Worm (Caenorhabditis elegans) whole organism, L1 larva: ENCODE results near the gene cdc-50.B.

Experiments
- alr-1 ChIP-seq: fragments of 200-800 bp; sonication (Bioruptor generic); optimal IDR thresholded peaks from 2 replicates; lab custom pipeline; 2018; ENCODE audit warnings: borderline replicate concordance, mild to moderate bottlenecking, missing genetic modification characterization, missing compliant biosample characterization
- aly-2 ChIP-seq: fragments of 150-350 bp; optimal IDR thresholded peaks from 2 replicates; lab custom pipeline; 2014; ENCODE audit warnings: missing biosample characterization, missing genetic modification characterization
- ama-1 ChIP-seq: fragments of 150-350 bp; optimal IDR thresholded peaks from 2 replicates; lab custom pipeline; 2014
- ceh-63 ChIP-seq: fragments of 200-800 bp; sonication (Bioruptor generic); optimal IDR thresholded peaks from 2 replicates; lab custom pipeline; 2018; ENCODE audit warnings: mild to moderate bottlenecking, missing genetic modification characterization, missing compliant biosample characterization
- ceh-8 ChIP-seq: fragments of 200-800 bp; sonication (Bioruptor generic); optimal IDR thresholded peaks from 2 replicates; lab custom pipeline; 2018; ENCODE audit warnings: mild to moderate bottlenecking, missing genetic modification characterization, moderate library complexity, missing compliant biosample characterization
- ceh-82 ChIP-seq, 3 experiments: fragments of 150-350 bp in 1 of 3; sonication (generic microtip) in 2 of 3; optimal IDR thresholded peaks; 2 replicates each; lab custom pipeline; 2014 to 2017; ENCODE audit warnings: missing biosample characterization in 3 of 3, missing genetic modification characterization in 3 of 3
- ces-1 ChIP-seq: fragments of 150-350 bp; optimal IDR thresholded peaks from 2 replicates; lab custom pipeline; 2014; ENCODE audit warnings: missing biosample characterization, missing genetic modification reagents, missing genetic modification characterization
- dpl-1 ChIP-seq, 3 experiments: fragments of 150-350 bp in 2 of 3; sonication (generic microtip) in 1 of 3; optimal IDR thresholded peaks; 2 replicates each; lab custom pipeline; 2014 to 2017; ENCODE audit warnings: missing biosample characterization in 3 of 3, missing genetic modification characterization in 3 of 3, missing genetic modification reagents in 3 of 3
- dsc-1 ChIP-seq: sonication (generic microtip); optimal IDR thresholded peaks from 2 replicates; lab custom pipeline; 2016; ENCODE audit warnings: mild to moderate bottlenecking, missing genetic modification characterization, missing compliant biosample characterization
- efl-1 ChIP-seq, 4 experiments: fragments of 150-350 bp; optimal IDR thresholded peaks in 3 of 4; peaks in 1 of 4; 1 replicate in 1 of 4; 2 replicates in 3 of 4; lab custom pipeline; 2014; ENCODE audit warnings: missing biosample characterization in 2 of 4, missing genetic modification characterization in 2 of 4, missing genetic modification reagents in 2 of 4
- efl-3 ChIP-seq: fragments of 200-800 bp; sonication (Bioruptor generic); optimal IDR thresholded peaks from 2 replicates; lab custom pipeline; 2018; ENCODE audit warnings: mild to moderate bottlenecking, missing genetic modification characterization, missing compliant biosample characterization
- egl-13 ChIP-seq: sonication (generic microtip); optimal IDR thresholded peaks from 2 replicates; lab custom pipeline; 2016; ENCODE audit warnings: missing genotype, missing genetic modification reagents, missing genetic modification characterization, missing compliant biosample characterization
- fkh-10 ChIP-seq: sonication (generic microtip); optimal IDR thresholded peaks from 2 replicates; lab custom pipeline; 2017; ENCODE audit warnings: missing biosample characterization, missing genetic modification reagents, missing genetic modification characterization
- fos-1 ChIP-seq: fragments of 150-350 bp; optimal IDR thresholded peaks from 2 replicates; lab custom pipeline; 2014; ENCODE audit warnings: missing biosample characterization, missing genetic modification characterization
- grh-1 ChIP-seq: fragments of 200-800 bp; sonication (Bioruptor generic); IDR thresholded peaks from 2 replicates; pipeline ENCODE4 v1.3.6; 2022; ENCODE audit warnings: missing genetic modification reagents, missing genetic modification characterization, missing compliant biosample characterization
- hpl-2 ChIP-seq: fragments of 150-350 bp; optimal IDR thresholded peaks from 2 replicates; lab custom pipeline; 2014; ENCODE audit warnings: missing biosample characterization, missing genetic modification reagents, missing genetic modification characterization
- jun-1 ChIP-seq: fragments of 150-350 bp; optimal IDR thresholded peaks from 2 replicates; lab custom pipeline; 2014; ENCODE audit warnings: missing biosample characterization, missing genetic modification reagents, missing genetic modification characterization
- lin-14 ChIP-seq: fragments of 200-800 bp; sonication (Bioruptor generic); optimal IDR thresholded peaks from 2 replicates; lab custom pipeline; 2018; ENCODE audit warnings: mild to moderate bottlenecking, missing genetic modification characterization, moderate library complexity, missing compliant biosample characterization
- lin-39 ChIP-seq: fragments of 150-350 bp; optimal IDR thresholded peaks from 2 replicates; lab custom pipeline; 2014; ENCODE audit warnings: missing biosample characterization, missing genetic modification reagents, missing genetic modification characterization
- lir-3 ChIP-seq: sonication (generic microtip); optimal IDR thresholded peaks from 2 replicates; lab custom pipeline; 2016; ENCODE audit warnings: mild to moderate bottlenecking, missing genetic modification characterization, moderate library complexity, missing compliant biosample characterization; ENCODE audit not compliant: poor library complexity
- lsy-2 ChIP-seq, 2 experiments: fragments of 150-350 bp; optimal IDR thresholded peaks; 2 replicates each; lab custom pipeline; 2014; ENCODE audit warnings: missing biosample characterization in 2 of 2, missing genetic modification characterization in 2 of 2
- mep-1 ChIP-seq: fragments of 150-350 bp; optimal IDR thresholded peaks from 2 replicates; lab custom pipeline; 2014; ENCODE audit warnings: missing biosample characterization, missing genetic modification characterization
- nhr-11 ChIP-seq: fragments of 150-350 bp; optimal IDR thresholded peaks from 2 replicates; lab custom pipeline; 2014; ENCODE audit warnings: missing biosample characterization, missing genetic modification characterization
- nhr-12 ChIP-seq: sonication (generic microtip); optimal IDR thresholded peaks from 2 replicates; lab custom pipeline; 2017; ENCODE audit warnings: missing biosample characterization, missing genetic modification characterization
- nhr-19 ChIP-seq: fragments of 200-800 bp; sonication (Bioruptor generic); conservative IDR thresholded peaks from 2 replicates; pipeline ENCODE4 v1.3.6; 2022; ENCODE audit warnings: missing genetic modification characterization, missing compliant biosample characterization
- nhr-20 ChIP-seq: sonication (generic microtip); optimal IDR thresholded peaks from 2 replicates; lab custom pipeline; 2016; ENCODE audit warnings: mild to moderate bottlenecking, missing genetic modification characterization, missing compliant biosample characterization
- nhr-237 ChIP-seq: fragments of 150-350 bp; optimal IDR thresholded peaks from 2 replicates; lab custom pipeline; 2014; ENCODE audit warnings: missing biosample characterization, missing genetic modification characterization
- nhr-28 ChIP-seq: fragments of 150-350 bp; optimal IDR thresholded peaks from 2 replicates; lab custom pipeline; 2014; ENCODE audit warnings: missing biosample characterization, missing genetic modification characterization
- nhr-47 ChIP-seq: sonication (generic microtip); optimal IDR thresholded peaks from 2 replicates; lab custom pipeline; 2016; ENCODE audit warnings: mild to moderate bottlenecking, missing genetic modification characterization, moderate library complexity, missing compliant biosample characterization
- nhr-71 ChIP-seq: sonication (generic microtip); optimal IDR thresholded peaks from 2 replicates; lab custom pipeline; 2016; ENCODE audit warnings: mild to moderate bottlenecking, missing genetic modification characterization, moderate library complexity, missing compliant biosample characterization
- nhr-76 ChIP-seq: sonication (generic microtip); optimal IDR thresholded peaks from 2 replicates; lab custom pipeline; 2017; ENCODE audit warnings: missing biosample characterization, missing genetic modification characterization
- nhr-77 ChIP-seq: fragments of 150-350 bp; optimal IDR thresholded peaks from 2 replicates; lab custom pipeline; 2014; ENCODE audit warnings: missing biosample characterization, missing genetic modification characterization
- pax-3 ChIP-seq: fragments of 200-800 bp; sonication (Bioruptor generic); optimal IDR thresholded peaks from 2 replicates; lab custom pipeline; 2018; ENCODE audit warnings: mild to moderate bottlenecking, missing genetic modification characterization, moderate library complexity, missing compliant biosample characterization
- rnt-1 ChIP-seq: sonication (generic microtip); optimal IDR thresholded peaks from 2 replicates; lab custom pipeline; 2016; ENCODE audit warnings: mild to moderate bottlenecking, missing genetic modification characterization, moderate library complexity, missing compliant biosample characterization
- snu-23 ChIP-seq: sonication (generic microtip); optimal IDR thresholded peaks from 2 replicates; lab custom pipeline; 2016; ENCODE audit warnings: missing genetic modification characterization, missing compliant biosample characterization
- sox-4 ChIP-seq: sonication (generic microtip); optimal IDR thresholded peaks from 2 replicates; lab custom pipeline; 2016; ENCODE audit warnings: missing genetic modification characterization, missing compliant biosample characterization
- sptf-1 ChIP-seq: fragments of 150-350 bp; optimal IDR thresholded peaks from 2 replicates; lab custom pipeline; 2014; ENCODE audit warnings: missing biosample characterization, missing genetic modification characterization
- swsn-7 ChIP-seq: sonication (generic microtip); optimal IDR thresholded peaks from 2 replicates; lab custom pipeline; 2016; ENCODE audit warnings: missing genetic modification characterization, missing compliant biosample characterization
- unc-86 ChIP-seq: sonication (generic microtip); optimal IDR thresholded peaks from 2 replicates; lab custom pipeline; 2016; ENCODE audit warnings: missing genetic modification characterization, missing compliant biosample characterization

The cdc-50.B gene

DNA sequence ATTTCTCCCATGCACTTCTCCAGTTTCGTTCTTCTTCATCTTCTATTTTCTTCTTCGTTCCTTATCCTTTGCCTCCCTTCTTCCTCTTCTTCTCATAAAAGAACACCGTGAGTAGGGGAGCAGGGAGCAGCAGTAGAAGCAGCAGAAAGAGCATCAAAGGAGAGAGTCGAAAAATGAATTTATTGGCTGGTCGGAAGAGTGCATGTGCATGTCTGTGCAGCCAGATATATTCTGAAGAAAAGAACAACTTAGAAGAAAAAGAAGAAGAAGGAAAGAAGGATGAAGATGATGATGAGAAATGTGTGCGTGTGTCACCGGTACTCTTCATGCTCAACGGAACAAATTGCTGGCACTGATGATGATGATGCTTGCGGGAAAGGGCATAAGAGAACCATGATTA is 31.6 kb downstream of the cdc-50.B start:
- TF ChIP-seq ceh-82 (tag; optimal IDR thresholded peaks at IDR 0.05; lab: Kevin White, UChicago) (peak in 1 of 3 experiments; percentile 9), fkh-10 (peak; percentile 39), efl-3 (no peak), lir-3 (tag; lab: Kevin White, UChicago) (no peak), lin-14 (GFP tag; lab: Kevin White, UChicago) (peak; percentile 62), nhr-237 (tag; lab: Kevin White, UChicago) (no peak), sox-4 (tag; lab: Kevin White, UChicago) (no peak)

DNA sequence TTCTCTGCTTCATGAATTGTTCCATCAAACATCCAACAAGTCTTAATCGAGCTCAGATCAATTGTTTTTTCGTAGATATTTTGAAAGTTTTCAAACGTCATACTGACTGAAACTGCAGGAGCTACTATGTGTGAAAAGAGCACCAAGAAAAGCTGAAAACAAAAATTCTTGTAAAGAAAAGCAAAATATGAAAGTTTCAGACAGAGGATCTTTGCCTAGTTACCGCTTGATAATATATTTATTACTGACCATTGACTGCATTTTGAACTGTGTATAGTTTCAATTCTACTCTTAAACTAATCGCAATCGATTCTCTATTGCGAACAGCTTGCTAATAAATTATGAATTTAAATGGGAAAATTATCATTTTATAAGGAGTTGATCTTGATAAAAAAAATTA is 33.6 kb downstream of the cdc-50.B start, which contains the start of gene clec-182:
clec-182 (minus strand) TSS at position 101 of the 400 bp plus-strand sequence.
- no peak for TF ChIP-seq swsn-7 (tag; lab: Kevin White, UChicago)
- no peak for TF ChIP-seq mep-1 (tag; lab: Kevin White, UChicago)
- TF ChIP-seq unc-86 (tag; lab: Kevin White, UChicago): no peak
- TF ChIP-seq sptf-1 (tag; lab: Kevin White, UChicago): no peak
- no peak for TF ChIP-seq ceh-82 (tag; optimal IDR thresholded peaks at IDR 0.05; lab: Kevin White, UChicago)
- TF ChIP-seq pax-3 (tag; lab: Kevin White, UChicago): no peak
- no peak for TF ChIP-seq dsc-1 (tag; lab: Kevin White, UChicago)
- TF ChIP-seq snu-23 (GFP tag; lab: Kevin White, UChicago): no peak
- no peak for TF ChIP-seq nhr-28 (tag; lab: Kevin White, UChicago)
- TF ChIP-seq ama-1 (lab: Kevin White, UChicago): no peak
- no peak for TF ChIP-seq nhr-76
- TF ChIP-seq jun-1 (tag; lab: Kevin White, UChicago): no peak
- no peak for TF ChIP-seq lsy-2 (tag; optimal IDR thresholded peaks at IDR 0.05; lab: Kevin White, UChicago)
- TF ChIP-seq hpl-2 (GFP tag; lab: Kevin White, UChicago): no peak
- TF ChIP-seq dpl-1 (GFP tag; optimal IDR thresholded peaks at IDR 0.05; lab: Kevin White, UChicago): no peak
- no peak for TF ChIP-seq nhr-12 (tag; lab: Kevin White, UChicago)
- TF ChIP-seq nhr-20 (tag; lab: Kevin White, UChicago): no peak
- TF ChIP-seq fos-1: no peak

DNA sequence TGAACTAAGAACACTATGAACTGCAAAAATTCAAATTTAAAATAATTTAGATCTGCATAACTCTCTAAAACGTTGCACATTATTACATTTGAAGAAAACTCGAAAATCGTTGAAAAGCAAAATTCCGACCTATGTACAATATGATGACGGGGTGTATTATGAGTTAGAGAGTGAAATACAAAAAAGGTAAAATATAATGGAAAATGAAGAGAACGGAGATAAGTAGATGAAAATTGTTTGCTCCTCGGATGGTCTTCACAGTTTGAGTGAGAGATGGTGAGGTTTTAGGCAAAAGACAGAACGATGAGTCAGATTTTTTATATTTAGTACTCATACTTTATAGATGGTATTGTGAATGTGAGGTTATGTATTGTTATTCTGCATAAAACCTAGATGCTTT is 42.7 kb downstream of the cdc-50.B start:
- TF ChIP-seq ceh-63 (GFP tag; lab: Kevin White, UChicago) (no peak), grh-1 (GFP tag; lab: Robert Waterston, UW) (no peak), nhr-77 (tag; lab: Kevin White, UChicago) (peak; percentile 4)

DNA sequence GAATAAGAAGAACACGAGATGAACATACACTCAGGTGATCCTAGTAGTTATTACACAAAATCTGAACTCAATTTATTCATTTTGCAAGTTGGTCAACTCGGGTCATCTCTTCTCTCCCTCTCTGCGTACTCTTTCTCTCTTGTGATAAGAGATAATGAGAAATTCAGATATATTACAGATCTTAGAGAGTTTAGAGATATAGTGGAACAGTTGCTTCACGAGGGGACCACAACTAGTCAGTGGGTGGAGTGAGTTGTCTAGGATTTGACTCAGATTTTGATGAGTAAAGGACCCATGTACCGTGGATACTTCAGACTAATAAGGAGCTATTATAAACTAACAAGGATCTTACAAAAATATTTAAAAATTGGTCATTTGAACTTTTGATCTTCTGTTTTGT is 48.9 kb downstream of the cdc-50.B start, which contains the start of gene exc-5:
exc-5 (minus strand) TSS at position 57 of the 400 bp plus-strand sequence.
- no peak for TF ChIP-seq alr-1 (tag; lab: Kevin White, UChicago)
- no peak for TF ChIP-seq nhr-11
- TF ChIP-seq ceh-8: no peak
- peak; percentile 12 for TF ChIP-seq snu-23 (GFP tag; lab: Kevin White, UChicago)
- TF ChIP-seq lin-39: peak; percentile 16
- no peak for TF ChIP-seq egl-13 (tag; lab: Kevin White, UChicago)
- TF ChIP-seq nhr-19 (GFP tag; lab: Robert Waterston, UW): peak; percentile 42
- no peak for TF ChIP-seq efl-3
- no peak for TF ChIP-seq ces-1 (GFP tag; lab: Kevin White, UChicago)
- TF ChIP-seq swsn-7 (tag; lab: Kevin White, UChicago): no peak
- TF ChIP-seq rnt-1 (tag; lab: Kevin White, UChicago): peak; percentile 56
- TF ChIP-seq lin-14 (GFP tag; lab: Kevin White, UChicago): peak; percentile 60
- no peak for TF ChIP-seq aly-2 (tag; lab: Kevin White, UChicago)
- TF ChIP-seq lsy-2 (tag; optimal IDR thresholded peaks at IDR 0.05; lab: Kevin White, UChicago): peak; percentile 0 to 57
- no peak for TF ChIP-seq nhr-47 (tag; lab: Kevin White, UChicago)
- TF ChIP-seq nhr-71 (tag; lab: Kevin White, UChicago): peak; percentile 66
- no peak for TF ChIP-seq nhr-12 (tag; lab: Kevin White, UChicago)
- no peak for TF ChIP-seq dpl-1 (GFP tag; optimal IDR thresholded peaks at IDR 0.05; lab: Kevin White, UChicago)
- peak; percentile 15 to 18 for TF ChIP-seq efl-1 (optimal IDR thresholded peaks at IDR 0.05; lab: Kevin White, UChicago)
- peak in 1 of 2 experiments; percentile 52 for TF ChIP-seq efl-1 (GFP tag; optimal IDR thresholded peaks at IDR 0.05 in 1 of 2; lab: Kevin White, UChicago)
- TF ChIP-seq lir-3 (tag; lab: Kevin White, UChicago): peak; percentile 27
- TF ChIP-seq, all 84 proteins: peak for 9
